Worm (Caenorhabditis elegans): Measurements from ENCODE around the gene pygl-1.

DNA sequence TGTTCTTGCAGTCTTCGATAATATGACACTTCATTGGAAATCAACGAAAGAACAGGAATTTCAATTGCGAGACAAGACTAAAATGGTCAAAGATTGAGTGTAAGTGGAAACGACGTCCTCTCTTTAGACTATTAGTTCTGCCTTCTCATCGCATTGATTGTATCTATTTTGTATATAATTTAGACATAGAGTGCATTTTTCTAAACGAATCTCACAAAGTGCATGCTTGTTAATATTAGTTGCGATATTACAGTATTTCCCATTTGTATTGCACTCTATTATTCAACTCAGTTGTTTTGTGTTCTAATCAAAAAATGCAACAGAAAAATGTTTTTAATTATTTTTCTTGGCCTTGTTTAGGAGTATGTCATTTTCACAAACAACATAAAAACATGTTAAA, 40.5 kb upstream of the pygl-1 start, which contains the start of gene nhr-93:
- TF ChIP-seq nhr-237 (tag; optimal IDR thresholded peaks at IDR 0.05) (no peak), sptf-1 (tag; optimal IDR thresholded peaks at IDR 0.05) (no peak), ces-1 (GFP tag; optimal IDR thresholded peaks at IDR 0.05) (no peak), pha-4 (tag; optimal IDR thresholded peaks at IDR 0.05) (no peak), ztf-11 (tag; optimal IDR thresholded peaks at IDR 0.05) (no peak), unc-62 (GFP tag; optimal IDR thresholded peaks at IDR 0.05) (no peak), snpc-4 (tag; optimal IDR thresholded peaks at IDR 0.05) (no peak), ceh-83 (GFP tag; optimal IDR thresholded peaks at IDR 0.05) (no peak), nhr-28 (tag; optimal IDR thresholded peaks at IDR 0.05) (no peak)
